Fruit fly (Drosophila melanogaster) whole organism, embryonic: ENCODE results near the gene CG31921.
A peak's percentile ranks its signal among the peaks of the same experiment; 100 is the strongest.

Source experiments
- Antp ChIP-seq: fragments of 200-800 bp; sonication (Bioruptor generic); optimal IDR thresholded peaks from 3 replicates; lab custom pipeline; 2016; ENCODE audit warnings: missing biosample characterization, missing genetic modification characterization
- Atf6 ChIP-seq: fragments of 200-800 bp; sonication (Bioruptor generic); IDR thresholded peaks from 2 replicates; pipeline ENCODE4 v1.3.6; 2022; ENCODE audit warnings: missing biosample characterization, missing genetic modification characterization
- CG10321 ChIP-seq: fragments of 200-800 bp; sonication (Bioruptor generic); IDR thresholded peaks from 2 replicates; pipeline ENCODE4 v1.3.6; 2022; ENCODE audit warnings: missing biosample characterization, missing genetic modification characterization
- CG10366 ChIP-seq: fragments of 200-800 bp; sonication (Bioruptor generic); IDR thresholded peaks from 2 replicates; pipeline ENCODE4 v1.3.6; 2022; ENCODE audit warnings: missing biosample characterization, missing genetic modification characterization
- CG12769 ChIP-seq: fragments of 200-800 bp; sonication (Bioruptor generic); optimal IDR thresholded peaks from 2 replicates; lab custom pipeline; 2019; ENCODE audit warnings: missing biosample characterization, mild to moderate bottlenecking, missing genetic modification characterization, moderate library complexity
- CG14050 ChIP-seq: fragments of 200-800 bp; sonication (Bioruptor generic); IDR thresholded peaks from 3 replicates; pipeline ENCODE4 v1.3.6; 2022; ENCODE audit warnings: missing biosample characterization, missing genetic modification characterization
- CG42726 ChIP-seq: fragments of 200-800 bp; sonication (Bioruptor generic); IDR thresholded peaks from 2 replicates; pipeline ENCODE4 v1.3.6; 2022; ENCODE audit warnings: missing biosample characterization, missing genetic modification characterization; ENCODE audit not compliant: partially characterized antibody
- CG5245 ChIP-seq: fragments of 200-800 bp; sonication (Bioruptor generic); optimal IDR thresholded peaks from 3 replicates; lab custom pipeline; 2016; ENCODE audit warnings: missing biosample characterization, missing genetic modification characterization
- CG6683 ChIP-seq: fragments of 200-800 bp; sonication (Bioruptor generic); optimal IDR thresholded peaks from 2 replicates; lab custom pipeline; 2017; ENCODE audit warnings: missing biosample characterization, mild to moderate bottlenecking, missing genetic modification characterization, missing genetic modification reagents
- CG6791 ChIP-seq: fragments of 200-800 bp; sonication (Bioruptor generic); IDR thresholded peaks from 3 replicates; pipeline ENCODE4 v1.3.6; 2022; ENCODE audit warnings: missing biosample characterization, missing genetic modification characterization; ENCODE audit not compliant: partially characterized antibody
- CG6813 ChIP-seq: fragments of 200-800 bp; sonication (Bioruptor generic); optimal IDR thresholded peaks from 2 replicates; lab custom pipeline; 2017; ENCODE audit warnings: missing biosample characterization, missing genetic modification characterization, mild to moderate bottlenecking, moderate library complexity, missing genetic modification reagents
- CG7372 ChIP-seq: fragments of 200-800 bp; sonication (Bioruptor generic); IDR thresholded peaks from 2 replicates; pipeline ENCODE4 v1.3.6; 2022; ENCODE audit warnings: missing biosample characterization, missing genetic modification characterization
- CG7839 ChIP-seq: fragments of 200-800 bp; sonication (Bioruptor generic); optimal IDR thresholded peaks from 3 replicates; lab custom pipeline; 2018; ENCODE audit warnings: missing biosample characterization, mild to moderate bottlenecking, missing genetic modification characterization, moderate library complexity
- CG8089 ChIP-seq: fragments of 200-800 bp; sonication (Bioruptor generic); optimal IDR thresholded peaks from 3 replicates; lab custom pipeline; 2016; ENCODE audit warnings: missing biosample characterization, missing genetic modification characterization
- CG8478 ChIP-seq: fragments of >200 bp; optimal IDR thresholded peaks from 2 replicates; lab custom pipeline; 2018
- CkIIα-i1 ChIP-seq: fragments of 200-800 bp; sonication (Bioruptor generic); IDR thresholded peaks from 2 replicates; pipeline ENCODE4 v1.3.6; 2022; ENCODE audit warnings: missing biosample characterization, missing genetic modification characterization
- Fer1 ChIP-seq: fragments of 200-800 bp; sonication (Bioruptor generic); optimal IDR thresholded peaks from 2 replicates; lab custom pipeline; 2017; ENCODE audit warnings: missing biosample characterization, mild to moderate bottlenecking, missing genetic modification characterization
- Hmx ChIP-seq: fragments of 200-800 bp; sonication (Bioruptor generic); optimal IDR thresholded peaks from 2 replicates; lab custom pipeline; 2016; ENCODE audit warnings: missing biosample characterization, missing genetic modification characterization
- Hr51 ChIP-seq, 2 experiments: fragments of 200-800 bp; sonication (Bioruptor generic); optimal IDR thresholded peaks; 2 replicates in 1 of 2; 3 replicates in 1 of 2; lab custom pipeline; 2016 to 2018; ENCODE audit warnings: missing biosample characterization in 2 of 2, missing genetic modification characterization in 2 of 2, mild to moderate bottlenecking in 1 of 2, moderate library complexity in 1 of 2
- Med ChIP-seq: fragments of 200-800 bp; sonication (Bioruptor generic); peaks from one replicate; lab custom pipeline; 2016; ENCODE audit warnings: missing biosample characterization, missing genetic modification characterization, mild to moderate bottlenecking, inconsistent platforms, moderate library complexity
- Myb ChIP-seq: fragments of 200-800 bp; sonication (Bioruptor generic); optimal IDR thresholded peaks from 2 replicates; lab custom pipeline; 2016; ENCODE audit warnings: missing biosample characterization, missing genetic modification characterization
- NC2α ChIP-seq: fragments of 200-800 bp; sonication (Bioruptor generic); optimal IDR thresholded peaks from 2 replicates; lab custom pipeline; 2016; ENCODE audit warnings: missing biosample characterization, missing genetic modification characterization
- Nf-YC ChIP-seq: fragments of 200-800 bp; optimal IDR thresholded peaks from 3 replicates; lab custom pipeline; 2019; ENCODE audit warnings: missing biosample characterization, mild to moderate bottlenecking, missing genetic modification characterization, moderate library complexity
- Side ChIP-seq: fragments of 200-800 bp; sonication (Bioruptor generic); optimal IDR thresholded peaks from 2 replicates; lab custom pipeline; 2016; ENCODE audit warnings: missing biosample characterization, missing genetic modification characterization
- Taf1 ChIP-seq: fragments of 200-800 bp; sonication (Bioruptor generic); IDR thresholded peaks from 2 replicates; pipeline ENCODE4 v1.3.6; 2022; ENCODE audit warnings: missing biosample characterization, missing genetic modification characterization
- Usf ChIP-seq: fragments of 200-800 bp; sonication (Bioruptor generic); optimal IDR thresholded peaks from 2 replicates; lab custom pipeline; 2017; ENCODE audit warnings: missing genotype, missing biosample characterization, missing genetic modification characterization
- amos ChIP-seq: fragments of 200-800 bp; sonication (Bioruptor generic); IDR thresholded peaks from 2 replicates; pipeline ENCODE4 v1.3.6; 2022; ENCODE audit warnings: missing biosample characterization, missing genetic modification characterization; ENCODE audit not compliant: partially characterized antibody
- bbx ChIP-seq: fragments of 200-800 bp; sonication (Bioruptor generic); IDR thresholded peaks from 2 replicates; pipeline ENCODE4 v1.3.6; 2022; ENCODE audit warnings: missing biosample characterization, missing genetic modification characterization; ENCODE audit not compliant: partially characterized antibody
- cas ChIP-seq: fragments of 200-800 bp; sonication (Bioruptor generic); IDR thresholded peaks from 2 replicates; pipeline ENCODE4 v1.3.6; 2022; ENCODE audit warnings: missing biosample characterization, missing genetic modification characterization
- ci ChIP-seq: fragments of 200-800 bp; sonication (Bioruptor generic); IDR thresholded peaks from 3 replicates; pipeline ENCODE4 v1.3.6; 2022; ENCODE audit warnings: missing biosample characterization, missing genetic modification characterization
- crol ChIP-seq: fragments of 200-800 bp; sonication (Bioruptor generic); IDR thresholded peaks from 2 replicates; pipeline ENCODE4 v1.3.6; 2022; ENCODE audit warnings: missing biosample characterization, missing genetic modification characterization
- dm ChIP-seq: fragments of 200-800 bp; sonication (Bioruptor generic); optimal IDR thresholded peaks from 3 replicates; lab custom pipeline; 2016; ENCODE audit warnings: missing biosample characterization, missing genetic modification characterization
- eve ChIP-seq, 2 experiments: fragments of >200 bp; optimal IDR thresholded peaks; 2 replicates each; lab custom pipeline; 2017; ENCODE audit warnings: missing biosample characterization in 2 of 2, missing genetic modification characterization in 2 of 2
- exex ChIP-seq: fragments of 200-800 bp; sonication (Bioruptor generic); optimal IDR thresholded peaks from 4 replicates; lab custom pipeline; 2018; ENCODE audit warnings: missing biosample characterization, mild to moderate bottlenecking, missing genetic modification characterization, moderate library complexity
- gem ChIP-seq: fragments of 200-800 bp; sonication (Bioruptor generic); optimal IDR thresholded peaks from 2 replicates; lab custom pipeline; 2019; ENCODE audit warnings: missing biosample characterization, mild to moderate bottlenecking, missing genetic modification characterization, moderate library complexity
- gsb ChIP-seq: fragments of 200-800 bp; sonication (Bioruptor generic); IDR thresholded peaks from 2 replicates; pipeline ENCODE4 v1.3.6; 2022; ENCODE audit warnings: missing biosample characterization, missing genetic modification characterization
- gsb-n ChIP-seq: fragments of 200-800 bp; sonication (Bioruptor generic); optimal IDR thresholded peaks from 3 replicates; lab custom pipeline; 2018; ENCODE audit warnings: missing biosample characterization, mild to moderate bottlenecking, missing genetic modification characterization
- inv ChIP-seq: fragments of 200-800 bp; sonication (Bioruptor generic); IDR thresholded peaks from 2 replicates; pipeline ENCODE4 v1.3.6; 2022; ENCODE audit warnings: missing biosample characterization, missing genetic modification characterization; ENCODE audit not compliant: partially characterized antibody
- mam ChIP-seq: fragments of 200-800 bp; sonication (Bioruptor generic); optimal IDR thresholded peaks from 3 replicates; lab custom pipeline; 2016; ENCODE audit warnings: missing biosample characterization, missing genetic modification characterization
- odd ChIP-seq: fragments of 200-800 bp; sonication (Bioruptor generic); optimal IDR thresholded peaks from 2 replicates; lab custom pipeline; 2017; ENCODE audit warnings: missing biosample characterization, mild to moderate bottlenecking, missing genetic modification characterization
- pfk ChIP-seq: fragments of 200-800 bp; sonication (Bioruptor generic); optimal IDR thresholded peaks from 2 replicates; lab custom pipeline; 2018; ENCODE audit warnings: missing biosample characterization, mild to moderate bottlenecking, missing genetic modification characterization, moderate library complexity
- pho ChIP-seq: fragments of 200-800 bp; sonication (Bioruptor generic); optimal IDR thresholded peaks from 2 replicates; lab custom pipeline; 2016; ENCODE audit warnings: missing biosample characterization, missing genetic modification characterization
- pum ChIP-seq: fragments of 200-800 bp; sonication (Bioruptor generic); optimal IDR thresholded peaks from 2 replicates; lab custom pipeline; 2016; ENCODE audit warnings: missing biosample characterization, missing genetic modification characterization
- schlank ChIP-seq: fragments of 200-800 bp; sonication (Bioruptor generic); optimal IDR thresholded peaks from 2 replicates; lab custom pipeline; 2018; ENCODE audit warnings: missing biosample characterization, mild to moderate bottlenecking, missing genetic modification characterization
- sens ChIP-seq: fragments of 200-800 bp; sonication (Bioruptor generic); peaks from one replicate; lab custom pipeline; 2016; ENCODE audit warnings: missing biosample characterization, missing genetic modification characterization
- sr ChIP-seq: fragments of 200-800 bp; sonication (Bioruptor generic); IDR thresholded peaks from 3 replicates; pipeline ENCODE4 v1.3.6; 2022; ENCODE audit warnings: missing biosample characterization, missing genetic modification characterization
- sug ChIP-seq: fragments of 200-800 bp; optimal IDR thresholded peaks from 2 replicates; lab custom pipeline; 2019; ENCODE audit warnings: missing biosample characterization, mild to moderate bottlenecking, missing genetic modification characterization, moderate library complexity
- trh ChIP-seq: fragments of 200-800 bp; sonication (Bioruptor generic); optimal IDR thresholded peaks from 2 replicates; lab custom pipeline; 2016; ENCODE audit warnings: missing biosample characterization, missing genetic modification characterization
- twi ChIP-seq: fragments of 200-800 bp; optimal IDR thresholded peaks from 2 replicates; lab custom pipeline; 2019; ENCODE audit warnings: missing biosample characterization, mild to moderate bottlenecking, missing genetic modification characterization, moderate library complexity
- wek ChIP-seq: fragments of 200-800 bp; sonication (Bioruptor generic); optimal IDR thresholded peaks from 3 replicates; lab custom pipeline; 2018; ENCODE audit warnings: missing biosample characterization, mild to moderate bottlenecking, missing genetic modification characterization, moderate library complexity
- zen2 ChIP-seq: fragments of 200-800 bp; sonication (Bioruptor generic); IDR thresholded peaks from 3 replicates; pipeline ENCODE4 v1.3.6; 2022; ENCODE audit warnings: missing biosample characterization, missing genetic modification characterization; ENCODE audit not compliant: partially characterized antibody

The CG31921 gene

dm6 chr2L:291657-292056, 40.5 kb downstream of the CG31921 start, which contains the start of gene CG3625 (continued):
- TF ChIP-seq sr (GFP tag; lab: Robert Waterston, UW) (no peak), CG10366 (GFP tag; lab: Robert Waterston, UW) (no peak), amos (peak; percentile 20; the same call in 1 of the 2 replicates), pfk (GFP tag; lab: Kevin White, UChicago) (no peak), CkIIα-i1 (no peak), dm (no peak), NC2α (GFP tag; lab: Kevin White, UChicago) (no peak), zen2 (GFP tag; lab: Robert Waterston, UW) (no peak), Usf (no peak), CG7372 (0 out of 2 replicates have a peak, but pooled peaks have one; percentile 43), Myb (no peak)

DNA sequence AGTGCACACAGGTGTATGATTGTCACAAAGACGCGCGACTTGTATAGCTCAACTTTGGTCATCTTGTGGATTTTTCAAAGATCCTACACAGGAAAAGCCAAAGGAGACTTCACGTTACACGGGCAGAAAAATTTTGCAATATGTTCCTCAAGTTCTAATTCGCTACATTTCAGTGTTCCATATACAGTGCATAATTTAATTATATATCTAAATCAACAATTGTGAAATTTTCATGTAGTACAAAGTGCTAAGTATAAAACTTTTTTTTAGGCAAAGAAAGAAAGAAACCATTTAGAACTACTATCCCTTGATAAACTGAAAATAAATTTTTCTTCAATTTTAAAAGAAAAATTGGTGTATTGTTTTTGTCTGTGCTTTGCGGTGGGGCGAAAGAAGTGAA, 41.2 kb downstream of the CG31921 start:
- peak; percentile 0 for TF ChIP-seq CG7839
- TF ChIP-seq CG14050 (GFP tag; lab: Robert Waterston, UW), result no peak
- TF ChIP-seq Side (GFP tag; lab: Kevin White, UChicago), result no peak
- TF ChIP-seq mam, result no peak
- peak; percentile 1 for TF ChIP-seq gem (tag; lab: Kevin White, UChicago)
- no peak for TF ChIP-seq Antp (GFP tag; lab: Kevin White, UChicago)
- TF ChIP-seq trh, result no peak
- no peak for TF ChIP-seq wek (GFP tag; lab: Kevin White, UChicago)
- no peak for TF ChIP-seq inv (GFP tag; lab: Robert Waterston, UW)
- TF ChIP-seq odd (GFP tag; lab: Kevin White, UChicago), result no peak
- peak; percentile 51 for TF ChIP-seq sens (GFP tag; lab: Kevin White, UChicago)
- TF ChIP-seq ci (GFP tag; lab: Robert Waterston, UW), result no peak

- no peak for TF ChIP-seq CG42726 (GFP tag; lab: Robert Waterston, UW)
- no peak for TF ChIP-seq exex
- TF ChIP-seq Med (GFP tag; lab: Kevin White, UChicago), result peak; percentile 48
- TF ChIP-seq crol (GFP tag; lab: Robert Waterston, UW), result 0 out of 2 replicates have a peak, but pooled peaks have one; percentile 15
- TF ChIP-seq Atf6 (GFP tag; lab: Robert Waterston, UW), result 0 out of 2 replicates have a peak, but pooled peaks have one; percentile 8
- peak; percentile 50 for TF ChIP-seq CG12769 (tag; lab: Kevin White, UChicago)
- TF ChIP-seq eve (GFP tag; optimal IDR thresholded peaks at IDR 0.05; lab: Kevin White, UChicago), result no peak
- TF ChIP-seq CG8089 (GFP tag; lab: Kevin White, UChicago), result no peak
- peak; percentile 70 for TF ChIP-seq sug (tag; lab: Kevin White, UChicago)
- TF ChIP-seq CG6813, result no peak
- TF ChIP-seq bbx (GFP tag; lab: Robert Waterston, UW), result no peak
- no peak for TF ChIP-seq CG8478
- TF ChIP-seq Hr51 (GFP tag; optimal IDR thresholded peaks at IDR 0.05; lab: Kevin White, UChicago), result no peak
- TF ChIP-seq Nf-YC (tag; lab: Kevin White, UChicago), result no peak
- no peak for TF ChIP-seq Hmx
- TF ChIP-seq schlank, result no peak
- no peak for TF ChIP-seq pum
- no peak for TF ChIP-seq gsb (GFP tag; lab: Robert Waterston, UW)
- TF ChIP-seq CG6683, result no peak
- TF ChIP-seq Taf1 (GFP tag; lab: Robert Waterston, UW), result no peak
- no peak for TF ChIP-seq gsb-n (tag; lab: Kevin White, UChicago)
- TF ChIP-seq pho (GFP tag; lab: Kevin White, UChicago), result no peak
- TF ChIP-seq CG5245 (GFP tag; lab: Kevin White, UChicago), result no peak
- TF ChIP-seq twi (tag; lab: Kevin White, UChicago), result peak; percentile 66
- TF ChIP-seq CG6791, result no peak
- no peak for TF ChIP-seq Fer1 (GFP tag; lab: Kevin White, UChicago)
- no peak for TF ChIP-seq cas (GFP tag; lab: Robert Waterston, UW)
- no peak for TF ChIP-seq CG10321
Measured at dm6 chr2L:290373-290772, 41.8 kb downstream of the CG31921 start.
